Fruit fly (Drosophila melanogaster) S2 (cell line): ENCODE data around the gene janB.

Source experiments
- CG8478 ChIP-seq: fragments of >200 bp; optimal IDR thresholded peaks from 2 replicates; lab custom pipeline; 2018
- CTCF ChIP-seq, 2 experiments: fragments of >200 bp; optimal IDR thresholded peaks; 2 replicates each; lab custom pipeline; 2018

janB gene

dm6 chr3R:30038628-30039027, at the start of gene janB:
TSS of gene janB (minus strand) at chr3R:30038728.
- no peak for TF ChIP-seq CTCF (optimal IDR thresholded peaks at IDR 0.05; lab: Kevin White, UChicago)
- no peak for TF ChIP-seq CG8478 (lab: Kevin White, UChicago)

- TF ChIP-seq CG8478 (lab: Kevin White, UChicago) (no peak), CTCF (optimal IDR thresholded peaks at IDR 0.05; lab: Kevin White, UChicago) (no peak)
Observed at dm6 chr3R:30084137-30084536, 45.6 kb upstream of the janB start.

DNA sequence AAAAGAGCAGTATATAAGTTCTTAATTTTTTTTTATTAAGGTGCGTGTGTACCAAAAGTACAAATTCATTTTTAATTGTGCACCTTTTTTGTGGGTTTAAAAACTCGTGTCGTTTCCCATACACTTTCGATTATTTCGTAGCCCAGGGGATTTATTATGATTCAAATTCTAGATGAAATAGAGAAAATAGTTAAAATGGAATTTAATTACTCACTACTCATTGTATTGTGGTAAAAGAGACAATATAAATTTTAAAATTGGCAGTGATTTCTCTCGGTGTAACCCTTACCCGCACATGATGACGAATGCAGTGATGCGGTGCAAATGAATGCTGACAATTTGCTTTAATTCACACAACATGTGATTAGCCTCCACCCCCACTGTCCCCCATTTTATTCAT, 44.7 kb upstream of the janB start:
- TF ChIP-seq CG8478 (lab: Kevin White, UChicago) (no peak), CTCF (optimal IDR thresholded peaks at IDR 0.05; lab: Kevin White, UChicago) (no peak)

DNA sequence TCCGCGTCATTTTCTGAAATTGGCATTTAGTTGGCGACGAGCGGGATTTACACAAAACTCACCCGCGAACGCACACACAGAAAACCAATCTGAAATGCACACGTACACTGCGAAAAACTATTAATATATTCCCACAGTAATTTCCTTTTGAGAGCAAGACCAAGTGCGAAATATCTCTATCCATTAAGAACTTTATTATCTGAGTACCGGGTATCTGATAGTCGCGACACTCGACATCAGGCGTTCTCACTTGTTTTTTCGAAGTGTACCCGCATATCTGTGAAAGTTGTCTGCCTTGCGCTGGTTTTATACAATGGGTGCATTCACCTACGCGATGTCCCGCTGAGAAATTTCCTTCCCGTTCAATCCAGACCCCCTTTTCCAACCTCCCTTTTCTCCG, 37.6 kb upstream of the janB start:
- no peak for TF ChIP-seq CTCF (optimal IDR thresholded peaks at IDR 0.05; lab: Kevin White, UChicago)
- TF ChIP-seq CG8478 (lab: Kevin White, UChicago), result no peak

dm6 chr3R:30071827-30072226, 33.3 kb upstream of the janB start:
- no peak for TF ChIP-seq CG8478 (lab: Kevin White, UChicago)
- TF ChIP-seq CTCF (optimal IDR thresholded peaks at IDR 0.05; lab: Kevin White, UChicago), result no peak

dm6 chr3R:30070198-30070597, 31.7 kb upstream of the janB start:
- no peak for TF ChIP-seq CTCF (optimal IDR thresholded peaks at IDR 0.05; lab: Kevin White, UChicago)
- TF ChIP-seq CG8478 (lab: Kevin White, UChicago), result no peak

DNA sequence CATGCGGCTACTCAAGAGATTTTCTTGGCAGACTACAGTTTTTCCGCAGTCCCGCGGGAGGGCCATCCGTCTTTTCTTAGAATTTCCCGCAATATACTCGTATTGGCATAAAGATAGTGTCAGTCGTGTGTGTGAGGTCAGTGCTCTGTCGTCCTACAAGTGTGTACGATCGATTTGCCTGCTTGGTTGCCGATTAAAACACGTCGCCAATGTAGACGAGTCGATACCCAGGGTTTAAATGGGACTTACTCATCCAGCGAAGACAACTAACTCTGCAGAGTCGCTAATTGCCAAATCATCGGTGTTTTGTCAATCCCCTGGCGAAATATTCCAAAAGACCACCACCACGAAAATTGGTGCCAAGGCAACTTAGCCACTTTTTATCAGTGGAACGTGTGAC, 27.5 kb upstream of the janB start:
- TF ChIP-seq CG8478 (lab: Kevin White, UChicago) (no peak), CTCF (optimal IDR thresholded peaks at IDR 0.05; lab: Kevin White, UChicago) (no peak)

DNA sequence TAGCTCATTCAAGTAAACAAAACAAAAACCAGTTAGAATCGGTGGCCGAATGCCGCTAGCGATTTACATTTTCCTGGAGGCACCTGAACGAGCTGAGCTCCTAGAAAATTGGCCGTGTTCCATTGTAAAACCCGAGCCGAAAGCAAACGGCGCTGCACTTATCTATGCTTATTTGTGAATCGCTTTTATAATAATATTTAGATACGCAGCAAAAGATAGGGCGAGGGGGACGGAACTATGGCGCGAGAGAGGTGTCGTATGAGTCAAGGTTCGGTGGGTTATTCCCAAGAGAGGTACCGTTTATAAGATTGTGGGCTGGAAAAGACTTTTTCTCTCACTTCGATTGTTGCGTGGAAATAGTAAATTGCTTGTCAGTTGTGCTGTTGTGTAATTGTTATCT, 25.2 kb upstream of the janB start:
- TF ChIP-seq CG8478 (lab: Kevin White, UChicago) (no peak), CTCF (optimal IDR thresholded peaks at IDR 0.05; lab: Kevin White, UChicago) (no peak)

DNA sequence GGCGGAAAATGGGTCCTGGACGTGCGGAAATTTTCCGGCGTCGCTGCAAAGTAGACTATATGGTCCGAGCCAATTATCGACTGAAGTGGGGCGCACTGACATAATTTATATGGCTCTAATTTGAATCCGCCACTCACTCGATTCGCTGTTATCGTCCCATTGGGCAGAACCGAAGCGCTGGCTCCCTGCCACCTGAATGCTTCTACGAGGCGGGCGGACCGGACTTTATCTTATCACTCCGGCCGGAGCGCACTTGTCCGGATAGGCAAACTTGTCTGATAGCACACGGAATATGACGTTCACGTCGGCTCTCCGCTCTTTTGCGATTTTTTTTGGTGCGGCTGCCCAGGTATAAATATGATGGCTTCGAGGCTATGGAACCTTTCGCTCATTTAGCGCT, 24.0 kb upstream of the janB start:
- TF ChIP-seq CTCF (optimal IDR thresholded peaks at IDR 0.05; lab: Kevin White, UChicago) (no peak), CG8478 (lab: Kevin White, UChicago) (no peak)

DNA sequence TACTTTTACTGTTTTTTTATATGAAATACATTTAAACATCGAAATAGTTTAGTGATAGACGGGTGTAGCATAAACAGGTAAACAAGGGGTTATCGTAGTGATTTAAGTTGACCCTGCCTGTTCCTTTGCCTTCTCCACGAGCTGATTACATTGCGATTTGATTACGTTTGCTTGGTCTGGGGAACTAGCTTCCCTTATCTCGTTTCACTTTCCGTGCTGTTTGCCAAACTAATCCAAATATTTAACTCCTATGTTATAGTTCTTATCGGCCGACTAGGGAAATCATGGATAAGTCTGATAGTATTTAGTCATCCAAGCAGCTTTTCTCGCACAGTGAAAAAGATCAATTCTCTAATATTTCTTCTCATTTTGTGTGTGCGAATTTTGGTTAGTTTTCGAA, 23.5 kb upstream of the janB start:
- TF ChIP-seq CTCF (optimal IDR thresholded peaks at IDR 0.05; lab: Kevin White, UChicago), result no peak
- TF ChIP-seq CG8478 (lab: Kevin White, UChicago), result no peak

DNA sequence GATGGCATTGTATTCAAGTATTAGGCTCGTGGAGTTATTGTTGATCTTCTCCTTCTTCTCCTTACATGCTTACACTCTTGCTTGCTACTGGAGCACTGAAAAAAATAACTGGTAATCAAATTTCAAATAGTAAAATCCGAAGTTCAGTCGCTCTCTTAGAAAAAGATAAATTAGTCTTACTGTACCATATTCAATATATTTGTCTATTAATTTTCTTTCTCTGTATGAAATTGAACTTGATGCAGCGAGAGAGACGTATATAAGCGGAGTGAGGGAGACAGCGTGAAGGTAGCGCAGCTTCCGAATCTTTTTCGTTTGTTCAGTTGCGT, 22.6 kb upstream of the janB start:
- TF ChIP-seq CTCF (optimal IDR thresholded peaks at IDR 0.05; lab: Kevin White, UChicago) (no peak), CG8478 (lab: Kevin White, UChicago) (no peak)

DNA sequence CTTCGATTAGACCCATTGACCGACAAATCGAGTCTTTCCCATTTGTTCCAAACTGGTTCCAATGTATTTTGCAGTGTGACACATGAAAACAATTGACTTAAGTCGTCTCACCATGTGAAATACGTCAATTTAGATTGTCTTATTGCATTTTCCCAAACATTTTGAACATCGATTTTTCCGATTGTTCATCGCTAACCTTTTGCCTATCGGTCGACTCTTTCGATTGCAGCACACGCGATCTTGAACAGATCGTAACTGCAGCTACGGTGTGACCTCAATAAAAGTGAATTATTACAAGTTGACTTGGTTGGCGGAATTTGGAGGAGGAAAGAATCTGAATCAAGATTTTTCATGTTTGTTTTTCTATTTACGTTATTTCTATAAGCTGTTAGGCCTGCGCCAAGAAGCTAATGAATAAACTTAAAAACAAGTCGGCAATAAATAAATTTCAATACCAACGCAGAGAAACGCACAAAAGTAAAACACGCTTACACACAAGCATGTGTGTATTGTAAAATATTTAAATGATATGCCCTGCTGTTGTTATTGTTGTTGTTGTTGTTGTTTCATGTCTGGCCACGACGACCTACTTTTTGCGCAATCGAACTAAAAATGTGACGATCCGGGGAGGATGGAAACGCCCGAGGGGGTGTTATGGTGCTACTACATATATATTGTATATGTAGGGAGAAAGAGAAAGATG, 22.1 kb upstream of the janB start:
- TF ChIP-seq CTCF (optimal IDR thresholded peaks at IDR 0.05; lab: Kevin White, UChicago) (no peak), CG8478 (lab: Kevin White, UChicago) (no peak)

- TF ChIP-seq CTCF (optimal IDR thresholded peaks at IDR 0.05; lab: Kevin White, UChicago), result no peak
- no peak for TF ChIP-seq CG8478 (lab: Kevin White, UChicago)
Observed at dm6 chr3R:30059944-30060343, 21.4 kb upstream of the janB start.

DNA sequence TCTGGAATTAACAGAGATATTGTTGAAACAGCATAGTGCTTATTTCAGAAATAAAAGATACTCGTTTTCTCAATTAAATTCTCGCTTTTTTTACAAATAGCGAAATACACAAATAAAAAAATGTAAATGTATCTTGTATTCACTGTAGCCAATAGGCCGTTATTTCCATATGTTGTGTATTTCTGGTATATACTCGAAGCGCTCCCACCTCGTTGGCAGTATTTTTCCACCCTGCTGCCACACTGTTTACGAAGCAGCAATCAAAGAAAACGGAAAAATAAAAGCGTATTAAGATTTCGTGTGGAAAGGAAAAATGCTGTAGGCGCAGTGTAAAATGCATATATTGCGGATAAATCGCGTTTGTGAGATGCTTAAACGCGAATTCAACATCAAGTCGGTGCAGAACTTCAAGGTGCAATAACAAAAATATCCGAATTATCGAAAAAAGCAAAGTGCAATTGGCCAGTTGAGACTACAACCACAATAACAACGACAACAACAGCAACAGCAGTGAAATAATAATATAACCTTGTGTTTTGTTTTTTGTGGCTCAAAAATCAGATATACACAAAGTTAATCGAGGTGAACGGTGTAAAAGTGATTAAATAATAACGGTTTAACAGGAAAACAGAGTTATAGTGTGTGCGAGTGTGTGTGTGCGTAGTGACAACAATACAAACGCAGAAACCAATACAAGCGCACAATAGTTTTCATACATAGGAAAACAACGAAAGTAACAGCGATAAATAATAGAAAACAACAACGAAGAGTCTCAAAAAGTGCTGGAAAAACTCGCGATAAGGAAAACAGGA, 19.7 kb upstream of the janB start, which contains the start of gene sima:
Gene sima, plus strand, starts transcription at position 255 of the 812 bp plus-strand sequence.
- TF ChIP-seq CTCF (optimal IDR thresholded peaks at IDR 0.05; lab: Kevin White, UChicago) (peak in 1 of 2 experiments; percentile 20), CG8478 (lab: Kevin White, UChicago) (no peak)

dm6 chr3R:30056592-30057135, 18.1 kb upstream of the janB start, which contains the start of the genes CG7950 and Rpp14a:
TSS of gene CG7950 (plus strand) at chr3R:30056859.
TSS of gene Rpp14a (plus strand) at chr3R:30056859.
- TF ChIP-seq CTCF (optimal IDR thresholded peaks at IDR 0.05; lab: Kevin White, UChicago) (no peak), CG8478 (lab: Kevin White, UChicago) (no peak)
